Fruit fly (Drosophila melanogaster) Kc167 (cell line): ENCODE measurements around the gene Tim17a2.

Experiments
- Myc ChIP-seq: fragments of >200 bp; optimal IDR thresholded peaks from 2 replicates; lab custom pipeline; 2017; ENCODE audit warnings: missing external identifiers
- h ChIP-seq: fragments of >200 bp; optimal IDR thresholded peaks from 3 replicates; lab custom pipeline; 2018; ENCODE audit warnings: missing external identifiers
- psq ChIP-seq: fragments of >200 bp; optimal IDR thresholded peaks from 2 replicates; lab custom pipeline; 2017; ENCODE audit warnings: missing external identifiers

DNA sequence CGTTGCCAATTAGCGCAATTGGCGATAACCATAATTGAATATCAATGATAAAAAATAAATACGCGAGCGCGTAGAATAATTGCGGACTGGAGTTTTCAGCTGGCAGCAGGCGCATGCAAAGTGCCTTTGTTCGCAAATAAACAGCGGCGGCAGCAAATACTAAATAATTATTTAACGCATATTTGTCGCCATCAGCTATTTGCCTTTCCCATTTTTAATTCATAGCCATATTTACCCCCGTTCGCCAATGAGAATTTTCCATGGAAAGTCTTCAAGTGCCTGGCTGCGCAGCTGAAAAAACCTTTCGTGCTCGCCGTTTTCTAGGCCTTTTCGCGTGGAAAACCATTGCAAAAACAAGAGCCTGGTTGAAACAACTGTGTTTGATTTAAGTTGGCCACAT, 39.4 kb upstream of the Tim17a2 start:
- TF ChIP-seq h (lab: Kevin White, UChicago) (no peak), Myc (lab: Kevin White, UChicago) (no peak), psq (lab: Kevin White, UChicago) (no peak)
